Fruit fly (Drosophila melanogaster) whole organism, prepupa: ENCODE data around the gene CG31661.

Source experiments
- CG10631 ChIP-seq: fragments of 200-800 bp; sonication (Bioruptor generic); optimal IDR thresholded peaks from 2 replicates; lab custom pipeline; 2016; ENCODE audit warnings: missing biosample characterization, missing genetic modification characterization
- CG11902 ChIP-seq: fragments of 200-800 bp; sonication (Bioruptor generic); optimal IDR thresholded peaks from 3 replicates; lab custom pipeline; 2016; ENCODE audit warnings: missing biosample characterization, missing genetic modification characterization
- CG34406 ChIP-seq: fragments of 200-800 bp; sonication (Bioruptor generic); optimal IDR thresholded peaks from 3 replicates; lab custom pipeline; 2016; ENCODE audit warnings: missing biosample characterization, missing genetic modification characterization
- CG3919 ChIP-seq: fragments of 200-800 bp; sonication (Bioruptor generic); optimal IDR thresholded peaks from 3 replicates; lab custom pipeline; 2016; ENCODE audit warnings: missing biosample characterization, missing genetic modification characterization
- CG8319 ChIP-seq: fragments of 200-800 bp; sonication (Bioruptor generic); optimal IDR thresholded peaks from 3 replicates; lab custom pipeline; 2016; ENCODE audit warnings: missing biosample characterization, missing genetic modification characterization
- Eip93F ChIP-seq: fragments of 200-800 bp; sonication (Bioruptor generic); optimal IDR thresholded peaks from 2 replicates; lab custom pipeline; 2016; ENCODE audit warnings: missing biosample characterization, mild to moderate bottlenecking, missing genetic modification characterization
- Ets21C ChIP-seq: fragments of 200-800 bp; sonication (Bioruptor generic); optimal IDR thresholded peaks from 3 replicates; lab custom pipeline; 2016; ENCODE audit warnings: missing biosample characterization, missing genetic modification characterization
- Ets96B ChIP-seq: fragments of 200-800 bp; optimal IDR thresholded peaks from 2 replicates; lab custom pipeline; 2019; ENCODE audit warnings: missing biosample characterization, mild to moderate bottlenecking, missing genetic modification characterization, moderate library complexity
- Gug ChIP-seq: fragments of 200-800 bp; sonication (Bioruptor generic); IDR thresholded peaks from 2 replicates; pipeline ENCODE4 v1.3.6; 2022; ENCODE audit warnings: missing biosample characterization, missing genetic modification characterization
- Hr39 ChIP-seq: fragments of 200-800 bp; sonication (Bioruptor generic); optimal IDR thresholded peaks from 2 replicates; lab custom pipeline; 2016; ENCODE audit warnings: missing biosample characterization, missing genetic modification characterization
- Hr4 ChIP-seq: fragments of 200-800 bp; sonication (Bioruptor generic); optimal IDR thresholded peaks from 3 replicates; lab custom pipeline; 2016; ENCODE audit warnings: missing biosample characterization, missing genetic modification characterization
- Sox102F ChIP-seq: fragments of 200-800 bp; sonication (Bioruptor generic); optimal IDR thresholded peaks from 2 replicates; lab custom pipeline; 2016; ENCODE audit warnings: missing biosample characterization, mild to moderate bottlenecking, missing genetic modification characterization
- Sox15 ChIP-seq: fragments of 200-800 bp; sonication (Bioruptor generic); optimal IDR thresholded peaks from 3 replicates; lab custom pipeline; 2016; ENCODE audit warnings: missing biosample characterization, missing genetic modification characterization
- achi ChIP-seq: fragments of 200-800 bp; sonication (Bioruptor generic); optimal IDR thresholded peaks from 3 replicates; lab custom pipeline; 2016; ENCODE audit warnings: missing biosample characterization, missing genetic modification characterization
- dac ChIP-seq: fragments of 200-800 bp; sonication (Bioruptor generic); optimal IDR thresholded peaks from 2 replicates; lab custom pipeline; 2017; ENCODE audit warnings: missing biosample characterization, mild to moderate bottlenecking, missing genetic modification characterization
- eg ChIP-seq: fragments of 200-800 bp; sonication (Bioruptor generic); IDR thresholded peaks from 3 replicates; pipeline ENCODE4 v1.3.6; 2022; ENCODE audit warnings: missing biosample characterization, missing genetic modification characterization
- lz ChIP-seq: fragments of 200-800 bp; sonication (Bioruptor generic); optimal IDR thresholded peaks from 3 replicates; lab custom pipeline; 2016; ENCODE audit warnings: missing biosample characterization, missing genetic modification characterization
- ss ChIP-seq, 2 experiments: fragments of 200-800 bp; sonication (Bioruptor generic); optimal IDR thresholded peaks; 2 replicates in 1 of 2; 3 replicates in 1 of 2; lab custom pipeline; 2017 to 2018; ENCODE audit warnings: mild to moderate bottlenecking in 2 of 2, missing biosample characterization in 2 of 2, missing genetic modification characterization in 2 of 2, moderate library complexity in 1 of 2
- vri ChIP-seq: fragments of 200-800 bp; sonication (Bioruptor generic); optimal IDR thresholded peaks from 3 replicates; lab custom pipeline; 2016; ENCODE audit warnings: missing biosample characterization, mild to moderate bottlenecking, missing genetic modification characterization

Gene CG31661

dm6 chr2L:1538132-1538531, 41.1 kb downstream of the CG31661 start (continued):
- TF ChIP-seq Hr39 (GFP tag; lab: Kevin White, UChicago), result no peak
- TF ChIP-seq Hr4 (GFP tag; lab: Kevin White, UChicago), result no peak
- TF ChIP-seq eg, result 0 out of 3 replicates have a peak, but pooled peaks have one; percentile 45
- no peak for TF ChIP-seq Sox15
- TF ChIP-seq ss (GFP tag; optimal IDR thresholded peaks at IDR 0.05; lab: Kevin White, UChicago), result no peak
- TF ChIP-seq CG11902 (GFP tag; lab: Kevin White, UChicago), result no peak
- peak; percentile 20 for TF ChIP-seq CG3919 (GFP tag; lab: Kevin White, UChicago)
- no peak for TF ChIP-seq dac (GFP tag; lab: Kevin White, UChicago)
- no peak for TF ChIP-seq Eip93F (GFP tag; lab: Kevin White, UChicago)
- TF ChIP-seq lz (GFP tag; lab: Kevin White, UChicago), result no peak
- no peak for TF ChIP-seq Sox102F (GFP tag; lab: Kevin White, UChicago)
- TF ChIP-seq Ets21C, result no peak

- TF ChIP-seq Gug (GFP tag; lab: Robert Waterston, UW) (no peak), Ets96B (tag; lab: Kevin White, UChicago) (no peak), CG34406 (GFP tag; lab: Kevin White, UChicago) (no peak), CG10631 (no peak), achi (GFP tag; lab: Kevin White, UChicago) (no peak), CG8319 (GFP tag; lab: Kevin White, UChicago) (no peak), vri (no peak)
- TF ChIP-seq, all 60 proteins: peak for 0
These were observed 50.8 kb downstream of the CG31661 start for dm6 chr2L:1547860-1548259.
